Worm (Caenorhabditis elegans): ENCODE results near the gene R166.2.

The R166.2 gene

ce11 chrII:10574177-10574576 is 36.7 kb upstream of the R166.2 start (continued):
- TF ChIP-seq bed-2 (GFP tag; IDR thresholded peaks at IDR 0.05) (no peak), unc-130 (GFP tag; optimal IDR thresholded peaks at IDR 0.05) (no peak), nhr-179 (tag; optimal IDR thresholded peaks at IDR 0.05) (no peak), lag-1 (GFP tag; IDR thresholded peaks at IDR 0.05) (no peak), F39B2.1 (GFP tag; IDR thresholded peaks at IDR 0.05) (no peak), nhr-27 (tag; optimal IDR thresholded peaks at IDR 0.05) (no peak), fkh-3 (tag; optimal IDR thresholded peaks at IDR 0.05) (no peak), dpl-1 (GFP tag; optimal IDR thresholded peaks at IDR 0.05) (no peak), aptf-2 (GFP tag; conservative IDR thresholded peaks at IDR 0.05) (no peak), cebp-2 (GFP tag; IDR thresholded peaks at IDR 0.05) (no peak), Y53F4B.3 (GFP tag; IDR thresholded peaks at IDR 0.05) (no peak), aptf-3 (GFP tag; IDR thresholded peaks at IDR 0.05) (no peak), madf-6 (GFP tag; IDR thresholded peaks at IDR 0.05) (peak; percentile 60), ekl-4 (GFP tag; IDR thresholded peaks at IDR 0.05) (peak; percentile 10; the same call in 1 of the 2 replicates), lin-26 (GFP tag; IDR thresholded peaks at IDR 0.05) (no peak), Y67H2A.10 (GFP tag; conservative IDR thresholded peaks at IDR 0.05) (no peak), ztf-18 (tag; optimal IDR thresholded peaks at IDR 0.05) (no peak), unc-62 (GFP tag; optimal IDR thresholded peaks at IDR 0.05) (no peak), let-526 (GFP tag; IDR thresholded peaks at IDR 0.05) (no peak), F23B12.7 (tag; optimal IDR thresholded peaks at IDR 0.05; ENCODE audit: insufficient read depth) (no peak), dpff-1 (tag; optimal IDR thresholded peaks at IDR 0.05) (no peak), ztf-28 (GFP tag; IDR thresholded peaks at IDR 0.05) (no peak), pbrm-1 (GFP tag; IDR thresholded peaks at IDR 0.05) (no peak), Y56A3A.18 (GFP tag; IDR thresholded peaks at IDR 0.05) (no peak), B0035.1 (tag; optimal IDR thresholded peaks at IDR 0.05) (no peak), lsl-1 (GFP tag; optimal IDR thresholded peaks at IDR 0.05) (no peak), nfya-2 (GFP tag; IDR thresholded peaks at IDR 0.05) (no peak), rec-8 (tag; optimal IDR thresholded peaks at IDR 0.05) (no peak), snpc-4 (GFP tag; optimal IDR thresholded peaks at IDR 0.05) (peak; percentile 33), snpc-4 (tag; optimal IDR thresholded peaks at IDR 0.05) (no peak), mcd-1 (GFP tag; IDR thresholded peaks at IDR 0.05) (no peak), B0336.3 (GFP tag; IDR thresholded peaks at IDR 0.05) (no peak), F37B4.10 (GFP tag; IDR thresholded peaks at IDR 0.05) (no peak), mes-4 (tag; optimal IDR thresholded peaks at IDR 0.05) (no peak), nfyb-1 (GFP tag; IDR thresholded peaks at IDR 0.05) (no peak), ZK185.1 (tag; optimal IDR thresholded peaks at IDR 0.05; ENCODE audit: poor library complexity, severe bottlenecking) (no peak), ztf-22 (GFP tag; optimal IDR thresholded peaks at IDR 0.05) (no peak), snpc-3.4 (tag; optimal IDR thresholded peaks at IDR 0.05) (no peak), K11D2.4 (GFP tag; IDR thresholded peaks at IDR 0.05) (no peak), ceh-91 (GFP tag; IDR thresholded peaks at IDR 0.05) (0 out of 2 replicates have a peak, but pooled peaks have one; percentile 15), mel-28 (tag; optimal IDR thresholded peaks at IDR 0.05; ENCODE audit: borderline replicate concordance) (no peak), nfya-1 (tag; optimal IDR thresholded peaks at IDR 0.05; ENCODE audit: borderline replicate concordance, insufficient read depth) (no peak), lir-1 (GFP tag; conservative IDR thresholded peaks at IDR 0.05) (no peak), rpc-1 (optimal IDR thresholded peaks at IDR 0.05) (no peak), rpc-1 (tag; optimal IDR thresholded peaks at IDR 0.05) (no peak), repo-1 (tag; optimal IDR thresholded peaks at IDR 0.05) (no peak), dox-1 (GFP tag; IDR thresholded peaks at IDR 0.05) (no peak), chd-7 (tag; optimal IDR thresholded peaks at IDR 0.05) (no peak), hsf-1 (GFP tag; IDR thresholded peaks at IDR 0.05) (0 out of 2 replicates have a peak, but pooled peaks have one; percentile 50), nhr-80 (tag; optimal IDR thresholded peaks at IDR 0.05) (no peak)

Data from whole organism, young adult.